Fruit fly (Drosophila melanogaster): ENCODE data around the gene PCID2.
"Not testable (repeated sequence)": the region's sequence is repeated elsewhere in the genome, so short reads cannot be mapped to it uniquely, and the experiment has no call there.

PCID2 gene

DNA sequence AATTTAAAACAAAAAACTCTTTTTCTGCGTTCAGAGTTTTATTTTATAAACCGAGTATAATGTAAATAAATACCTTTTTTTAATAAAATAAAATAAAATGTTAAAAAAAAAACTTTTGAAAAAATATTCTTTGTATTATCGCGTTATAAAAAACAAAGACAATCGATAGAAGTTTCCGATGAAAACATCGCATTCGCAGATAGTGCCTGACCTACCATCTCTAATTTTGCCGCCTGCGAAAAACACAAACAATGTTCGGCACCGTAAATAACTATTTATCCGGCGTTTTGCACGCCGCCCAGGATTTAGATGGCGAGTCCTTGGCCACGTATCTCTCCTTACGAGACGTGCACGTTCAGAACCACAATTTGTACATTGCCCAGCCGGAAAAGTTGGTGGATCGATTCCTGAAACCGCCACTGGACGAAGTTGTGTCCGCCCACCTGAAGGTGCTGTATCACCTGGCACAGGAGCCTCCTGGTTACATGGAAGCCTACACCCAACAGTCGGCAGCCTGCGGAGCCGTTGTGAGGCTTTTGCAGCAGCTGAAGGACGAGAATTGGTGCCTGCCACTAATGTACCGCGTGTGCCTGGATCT lies at the start of gene PCID2:
Gene PCID2, plus strand, starts transcription at position 213 of the 598 bp plus-strand sequence.
- TF ChIP-seq toe (GFP tag; optimal IDR thresholded peaks at IDR 0.05) (no peak), CG5204 (GFP tag; optimal IDR thresholded peaks at IDR 0.05) (no peak), tj (GFP tag; optimal IDR thresholded peaks at IDR 0.05) (no peak), ovo (GFP tag; optimal IDR thresholded peaks at IDR 0.05) (no peak), CG11617 (GFP tag; optimal IDR thresholded peaks at IDR 0.05) (no peak), CG14711 (tag; optimal IDR thresholded peaks at IDR 0.05) (no peak)

DNA sequence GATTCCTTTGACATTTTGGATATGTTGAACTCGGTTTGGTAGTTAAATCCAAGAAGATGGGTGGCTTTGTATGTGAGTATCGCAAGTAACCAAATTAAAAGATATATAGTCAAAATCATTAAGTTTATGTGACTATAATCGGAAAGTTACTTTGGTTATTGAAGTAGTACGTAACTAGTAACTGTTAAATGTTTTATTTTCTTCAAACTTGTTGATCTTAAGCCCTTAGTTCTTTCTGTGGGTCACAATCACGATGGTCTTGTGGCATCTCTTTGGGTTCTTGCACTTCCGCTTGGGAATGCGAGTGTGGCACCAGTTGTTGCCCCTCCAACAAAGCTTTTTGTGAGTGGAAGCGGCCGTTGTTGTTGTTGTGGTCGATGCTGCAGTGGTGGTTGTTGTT lies 49.3 kb upstream of the PCID2 start, which contains the start of gene CG33489:
Gene CG33489, minus strand, starts transcription at position 101 of the 400 bp plus-strand sequence.
- TF ChIP-seq Clk (GFP tag; optimal IDR thresholded peaks at IDR 0.05); bab1 (GFP tag; optimal IDR thresholded peaks at IDR 0.05); CG33017 (tag; optimal IDR thresholded peaks at IDR 0.05): not testable (repeated sequence)

DNA sequence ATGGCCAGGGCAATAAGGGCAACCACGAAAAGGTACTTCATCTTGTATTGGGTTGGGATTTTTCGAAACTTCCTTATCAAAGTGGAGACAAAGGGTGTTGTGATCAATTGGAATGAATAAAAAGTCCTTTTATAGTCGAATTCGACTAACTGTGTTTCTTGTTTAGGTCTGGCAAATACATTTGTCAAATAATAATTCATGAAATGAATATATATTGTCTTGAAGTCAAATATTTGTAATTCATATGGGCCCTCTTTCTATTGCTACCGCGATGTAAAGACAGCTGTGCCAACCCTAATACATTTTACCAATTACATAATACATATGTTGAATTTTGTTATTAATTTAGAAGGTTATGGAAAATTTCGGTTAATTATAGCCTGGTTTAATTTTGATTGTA lies 48.8 kb upstream of the PCID2 start, which contains the start of gene CG33271:
Gene CG33271, minus strand, starts transcription at position 101 of the 400 bp plus-strand sequence.
- TF ChIP-seq cic (GFP tag; optimal IDR thresholded peaks at IDR 0.05) (no peak), CG11617 (GFP tag; optimal IDR thresholded peaks at IDR 0.05) (no peak), Hr96 (GFP tag; optimal IDR thresholded peaks at IDR 0.05) (no peak), cnc (optimal IDR thresholded peaks at IDR 0.05) (no peak), ovo (GFP tag; optimal IDR thresholded peaks at IDR 0.05) (no peak), CG7045 (GFP tag; optimal IDR thresholded peaks at IDR 0.05) (no peak), CG12768 (GFP tag; optimal IDR thresholded peaks at IDR 0.05) (no peak)

DNA sequence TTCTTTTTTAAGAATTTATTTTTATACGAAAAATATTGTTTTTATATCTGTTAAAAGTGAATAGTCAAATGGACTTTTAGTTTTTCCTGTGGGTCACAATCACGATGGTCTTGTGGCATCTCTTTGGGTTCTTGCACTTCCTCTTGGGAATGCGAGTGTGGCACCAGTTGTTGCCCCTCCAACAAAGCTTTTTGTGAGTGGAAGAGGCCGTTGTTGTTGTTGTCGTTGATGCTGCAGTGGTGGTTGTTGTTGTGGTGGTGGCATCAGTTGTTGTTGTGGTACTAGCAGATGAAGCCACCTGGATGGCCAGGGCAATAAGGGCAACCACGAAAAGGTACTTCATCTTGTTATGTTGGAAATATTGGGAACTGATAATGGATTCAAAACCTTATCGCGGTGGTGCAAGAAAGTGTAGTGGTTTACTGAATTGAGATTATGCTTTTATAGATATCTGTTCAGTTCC lies 48.0 kb upstream of the PCID2 start, which contains the start of gene CG33270:
Gene CG33270, minus strand, starts transcription at position 413 of the 463 bp plus-strand sequence.
- no peak for TF ChIP-seq Mnt (GFP tag; optimal IDR thresholded peaks at IDR 0.05)
- TF ChIP-seq CG11617 (GFP tag; optimal IDR thresholded peaks at IDR 0.05) = no peak
- no peak for TF ChIP-seq kay (GFP tag; ENCODE audit: borderline replicate concordance)
- TF ChIP-seq CG1620 (GFP tag; optimal IDR thresholded peaks at IDR 0.05) = no peak
- no peak for TF ChIP-seq bab1 (GFP tag; optimal IDR thresholded peaks at IDR 0.05)
- TF ChIP-seq toe (GFP tag; optimal IDR thresholded peaks at IDR 0.05) = no peak
- no peak for TF ChIP-seq tj (GFP tag; optimal IDR thresholded peaks at IDR 0.05)
- no peak for TF ChIP-seq CG14711 (tag; optimal IDR thresholded peaks at IDR 0.05)
- no peak for TF ChIP-seq CG5204 (GFP tag; optimal IDR thresholded peaks at IDR 0.05)

DNA sequence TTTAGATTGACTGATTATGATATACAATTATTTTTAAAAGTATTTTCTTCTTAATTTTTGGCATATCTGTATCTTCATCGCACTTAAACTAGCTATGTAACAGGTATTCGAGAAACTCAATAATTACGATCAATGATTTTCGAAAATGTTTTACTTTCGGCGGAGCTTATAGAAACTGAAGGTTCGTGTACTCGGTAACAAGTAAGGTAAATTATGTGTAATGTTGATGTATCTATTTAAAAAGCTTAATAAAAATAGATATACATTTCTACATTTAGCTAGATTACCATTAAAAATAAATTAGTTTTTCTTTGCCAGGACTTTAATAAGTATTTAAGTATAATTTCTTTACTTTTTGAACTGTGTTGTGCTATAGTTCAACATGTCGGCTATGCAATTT lies 47.4 kb upstream of the PCID2 start:
- TF ChIP-seq Clk (GFP tag; optimal IDR thresholded peaks at IDR 0.05) = no peak
- no peak for TF ChIP-seq CG11617 (GFP tag; optimal IDR thresholded peaks at IDR 0.05)
- TF ChIP-seq Crg-1 (GFP tag; optimal IDR thresholded peaks at IDR 0.05) = no peak
- TF ChIP-seq CG5204 (GFP tag; optimal IDR thresholded peaks at IDR 0.05) = no peak
- TF ChIP-seq bab1 (GFP tag; optimal IDR thresholded peaks at IDR 0.05) = no peak
- TF ChIP-seq CG7045 (GFP tag; optimal IDR thresholded peaks at IDR 0.05) = no peak
- no peak for TF ChIP-seq CG33017 (tag; optimal IDR thresholded peaks at IDR 0.05)
- no peak for TF ChIP-seq CG12768 (GFP tag; optimal IDR thresholded peaks at IDR 0.05)
- no peak for TF ChIP-seq cic (GFP tag; optimal IDR thresholded peaks at IDR 0.05)
- no peak for TF ChIP-seq CG1620 (GFP tag; optimal IDR thresholded peaks at IDR 0.05)
- TF ChIP-seq CG14711 (tag; optimal IDR thresholded peaks at IDR 0.05) = no peak
- TF ChIP-seq Mnt (GFP tag; optimal IDR thresholded peaks at IDR 0.05) = no peak
- TF ChIP-seq ovo (GFP tag; optimal IDR thresholded peaks at IDR 0.05) = no peak
- no peak for TF ChIP-seq CG7101 (tag; optimal IDR thresholded peaks at IDR 0.05)
- TF ChIP-seq kay (GFP tag; ENCODE audit: borderline replicate concordance) = no peak
- no peak for TF ChIP-seq pad (GFP tag; optimal IDR thresholded peaks at IDR 0.05)
- TF ChIP-seq toe (GFP tag; optimal IDR thresholded peaks at IDR 0.05) = no peak
- TF ChIP-seq tj (GFP tag; optimal IDR thresholded peaks at IDR 0.05) = no peak
- TF ChIP-seq cnc (optimal IDR thresholded peaks at IDR 0.05) = no peak

DNA sequence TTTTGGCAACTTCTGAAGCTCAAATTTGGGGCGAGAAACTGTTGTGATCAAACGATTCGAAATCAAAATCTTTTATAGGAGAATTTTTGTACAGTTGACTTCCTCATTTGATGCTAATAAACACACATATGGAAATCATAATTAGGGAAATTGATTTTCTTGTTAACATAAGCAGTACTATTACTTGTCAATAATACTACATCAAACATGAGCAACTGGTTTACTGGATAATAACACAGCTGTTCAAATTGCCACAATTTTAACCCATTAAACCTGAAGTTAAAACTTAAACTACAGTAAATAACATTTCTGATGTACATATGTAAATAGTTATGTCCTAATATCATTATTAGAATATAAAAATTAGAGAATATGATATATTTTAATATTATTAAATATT lies 46.3 kb upstream of the PCID2 start, which contains the start of gene CG43390:
Gene CG43390, minus strand, starts transcription at position 32 of the 400 bp plus-strand sequence.
- no peak for TF ChIP-seq tj (GFP tag; optimal IDR thresholded peaks at IDR 0.05)
- no peak for TF ChIP-seq Clk (GFP tag; optimal IDR thresholded peaks at IDR 0.05)
- TF ChIP-seq bab1 (GFP tag; optimal IDR thresholded peaks at IDR 0.05) = no peak
- TF ChIP-seq CG11617 (GFP tag; optimal IDR thresholded peaks at IDR 0.05) = no peak
- TF ChIP-seq Crg-1 (GFP tag; optimal IDR thresholded peaks at IDR 0.05) = no peak
- no peak for TF ChIP-seq CG33017 (tag; optimal IDR thresholded peaks at IDR 0.05)
- no peak for TF ChIP-seq CG12768 (GFP tag; optimal IDR thresholded peaks at IDR 0.05)
- no peak for TF ChIP-seq kay (GFP tag; ENCODE audit: borderline replicate concordance)
- no peak for TF ChIP-seq cic (GFP tag; optimal IDR thresholded peaks at IDR 0.05)
- TF ChIP-seq CG1620 (GFP tag; optimal IDR thresholded peaks at IDR 0.05) = no peak
- TF ChIP-seq CG7101 (tag; optimal IDR thresholded peaks at IDR 0.05) = no peak
- TF ChIP-seq Mnt (GFP tag; optimal IDR thresholded peaks at IDR 0.05) = no peak
- no peak for TF ChIP-seq CG5204 (GFP tag; optimal IDR thresholded peaks at IDR 0.05)
- no peak for TF ChIP-seq pad (GFP tag; optimal IDR thresholded peaks at IDR 0.05)
- TF ChIP-seq CG7045 (GFP tag; optimal IDR thresholded peaks at IDR 0.05) = no peak
- TF ChIP-seq cnc (optimal IDR thresholded peaks at IDR 0.05) = no peak
- TF ChIP-seq ovo (GFP tag; optimal IDR thresholded peaks at IDR 0.05) = no peak
- TF ChIP-seq toe (GFP tag; optimal IDR thresholded peaks at IDR 0.05) = no peak

DNA sequence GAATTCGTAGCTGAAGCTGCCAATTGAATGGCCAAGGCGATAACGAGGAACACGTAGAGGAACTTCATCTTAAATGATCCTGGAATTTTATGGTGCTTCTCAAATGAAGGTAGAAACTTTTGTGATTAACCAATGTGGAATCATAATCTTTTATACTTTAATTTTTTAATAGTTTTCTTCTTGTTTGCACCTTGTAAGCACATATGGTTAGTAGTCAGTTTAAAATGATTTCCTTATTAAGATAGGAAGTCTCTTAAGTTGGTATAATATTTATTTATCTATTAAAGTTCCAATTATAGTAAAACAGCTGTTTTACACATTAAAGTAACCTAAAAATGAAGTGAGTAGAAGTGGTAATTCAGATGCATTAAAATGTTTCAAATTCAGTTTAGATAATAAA lies 45.3 kb upstream of the PCID2 start, which contains the start of gene CG43391:
Gene CG43391, minus strand, starts transcription at position 101 of the 400 bp plus-strand sequence.
- TF ChIP-seq ovo (GFP tag; optimal IDR thresholded peaks at IDR 0.05) (no peak), Crg-1 (GFP tag; optimal IDR thresholded peaks at IDR 0.05) (no peak), CG7045 (GFP tag; optimal IDR thresholded peaks at IDR 0.05) (no peak), cic (GFP tag; optimal IDR thresholded peaks at IDR 0.05) (no peak), bab1 (GFP tag; optimal IDR thresholded peaks at IDR 0.05) (no peak), cnc (optimal IDR thresholded peaks at IDR 0.05) (no peak)
